Fruit fly (Drosophila melanogaster) whole organism, pupa: Measurements from ENCODE around the gene tty.

Source experiments
- CG8301 ChIP-seq: fragments of 200-800 bp; sonication (Bioruptor generic); optimal IDR thresholded peaks from 2 replicates; lab custom pipeline; 2018; ENCODE audit warnings: missing biosample characterization, mild to moderate bottlenecking, missing genetic modification characterization
- Pif1A ChIP-seq: fragments of 200-800 bp; sonication (Bioruptor generic); optimal IDR thresholded peaks from 3 replicates; lab custom pipeline; 2016; ENCODE audit warnings: missing biosample characterization, missing genetic modification characterization

dm6 chrX:21322289-21322981, 17.0 kb downstream of the tty start:
- TF ChIP-seq CG8301 (tag; lab: Kevin White, UChicago) (peak; percentile 29), Pif1A (GFP tag; lab: Kevin White, UChicago) (peak; percentile 14)
